Fruit fly (Drosophila melanogaster): ENCODE results near the gene CG31221.

CG31221 gene

DNA sequence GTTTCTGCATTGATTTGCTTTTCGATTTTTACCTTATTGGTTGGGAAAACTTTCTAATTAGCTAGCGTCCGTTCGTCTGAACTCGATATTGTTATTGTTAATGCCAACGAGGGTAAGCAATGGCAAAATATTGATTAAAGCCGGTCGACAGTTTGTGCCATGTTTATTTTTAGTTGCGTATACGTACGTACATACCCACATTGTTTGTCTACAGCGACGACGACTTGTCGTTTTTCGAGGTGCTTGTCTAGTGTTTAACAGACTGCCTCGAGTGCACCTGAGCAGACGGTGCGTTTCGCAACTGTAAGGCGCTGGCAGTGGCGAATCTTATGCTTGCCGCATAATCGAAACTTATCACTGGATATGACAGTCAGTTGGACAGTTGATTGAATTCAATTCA lies 55.0 kb downstream of the CG31221 start (continued):
- TF ChIP-seq CG7745 (tag; optimal IDR thresholded peaks at IDR 0.05) (no peak), yki (optimal IDR thresholded peaks at IDR 0.05) (no peak), sqz (GFP tag; optimal IDR thresholded peaks at IDR 0.05) (no peak), CG3281 (GFP tag; optimal IDR thresholded peaks at IDR 0.05) (no peak), CG8290 (GFP tag; optimal IDR thresholded peaks at IDR 0.05) (no peak), CG8290 (tag; optimal IDR thresholded peaks at IDR 0.05) (peak in 1 of 2 experiments; percentile 45), her (GFP tag; optimal IDR thresholded peaks at IDR 0.05) (no peak), Fer3 (tag; optimal IDR thresholded peaks at IDR 0.05) (no peak), Poxn (GFP tag; IDR thresholded peaks at IDR 0.05) (no peak), mirr (GFP tag; optimal IDR thresholded peaks at IDR 0.05) (no peak), Sry-β (GFP tag; optimal IDR thresholded peaks at IDR 0.05) (no peak), NC2β (GFP tag; optimal IDR thresholded peaks at IDR 0.05) (no peak), lbe (GFP tag; optimal IDR thresholded peaks at IDR 0.05) (no peak), CG3163 (GFP tag; optimal IDR thresholded peaks at IDR 0.05) (no peak), br (optimal IDR thresholded peaks at IDR 0.05) (no peak), wdn (GFP tag; IDR thresholded peaks at IDR 0.05) (no peak), PHDP (tag; optimal IDR thresholded peaks at IDR 0.05) (peak; percentile 7), caup (GFP tag; optimal IDR thresholded peaks at IDR 0.05; ENCODE audit: severe bottlenecking) (no peak), fd102C (GFP tag; optimal IDR thresholded peaks at IDR 0.05) (no peak), ato (GFP tag; IDR thresholded peaks at IDR 0.05; ENCODE audit: partially characterized antibody) (no peak), CG4820 (GFP tag; optimal IDR thresholded peaks at IDR 0.05) (no peak), Hr78 (GFP tag; optimal IDR thresholded peaks at IDR 0.05) (no peak), CG14014 (GFP tag; IDR thresholded peaks at IDR 0.05) (peak; percentile 37; the same call in 1 of the 2 replicates), eyg (GFP tag; optimal IDR thresholded peaks at IDR 0.05) (no peak), CG10565 (GFP tag; optimal IDR thresholded peaks at IDR 0.05) (no peak), CG1602 (GFP tag; optimal IDR thresholded peaks at IDR 0.05) (no peak), Tbp (GFP tag; optimal IDR thresholded peaks at IDR 0.05) (no peak), CG12391 (tag; optimal IDR thresholded peaks at IDR 0.05) (no peak), so (GFP tag; IDR thresholded peaks at IDR 0.05) (0 out of 3 replicates have a peak, but pooled peaks have one; percentile 40), zen2 (GFP tag; IDR thresholded peaks at IDR 0.05; ENCODE audit: partially characterized antibody) (no peak), CG10979 (tag; optimal IDR thresholded peaks at IDR 0.05) (no peak), ssp (GFP tag; IDR thresholded peaks at IDR 0.05) (no peak), CG31388 (GFP tag; optimal IDR thresholded peaks at IDR 0.05) (no peak), ara (GFP tag; IDR thresholded peaks at IDR 0.05) (no peak), CG43689 (GFP tag; IDR thresholded peaks at IDR 0.05) (no peak), CG2120 (GFP tag; optimal IDR thresholded peaks at IDR 0.05) (no peak), CG34376 (GFP tag; optimal IDR thresholded peaks at IDR 0.05) (no peak), C15 (GFP tag; IDR thresholded peaks at IDR 0.05) (no peak), HLH4C (GFP tag; IDR thresholded peaks at IDR 0.05; ENCODE audit: partially characterized antibody) (no peak), corto (GFP tag; optimal IDR thresholded peaks at IDR 0.05) (no peak), Gug (GFP tag; IDR thresholded peaks at IDR 0.05) (no peak), CTCF (GFP tag; optimal IDR thresholded peaks at IDR 0.05) (no peak), danr (GFP tag; IDR thresholded peaks at IDR 0.05) (no peak), salm (tag; optimal IDR thresholded peaks at IDR 0.05) (no peak), Sox102F (GFP tag; optimal IDR thresholded peaks at IDR 0.05) (peak; percentile 40), gt (GFP tag; IDR thresholded peaks at IDR 0.05) (no peak), unc-4 (GFP tag; IDR thresholded peaks at IDR 0.05; ENCODE audit: partially characterized antibody) (no peak), Dip3 (GFP tag; optimal IDR thresholded peaks at IDR 0.05) (no peak), fd96Cb (tag; optimal IDR thresholded peaks at IDR 0.05) (no peak), CG31224 (GFP tag; IDR thresholded peaks at IDR 0.05) (no peak), H15 (GFP tag; IDR thresholded peaks at IDR 0.05) (0 out of 3 replicates have a peak, but pooled peaks have one; percentile 36), stwl (tag; optimal IDR thresholded peaks at IDR 0.05) (no peak), sob (GFP tag; IDR thresholded peaks at IDR 0.05) (no peak)

All from whole organism, embryonic.